Worm (Caenorhabditis elegans): ENCODE measurements around the gene pcm-1.

The pcm-1 gene

ce11 chrV:6000368-6000802 lies 36.7 kb upstream of the pcm-1 start:
- TF ChIP-seq B0336.3 (GFP tag; IDR thresholded peaks at IDR 0.05) (peak; percentile 93), ekl-4 (GFP tag; IDR thresholded peaks at IDR 0.05) (peak; percentile 82), dpl-1 (GFP tag; optimal IDR thresholded peaks at IDR 0.05) (no peak), gei-17 (GFP tag; optimal IDR thresholded peaks at IDR 0.05) (peak; percentile 36), ceh-91 (GFP tag; IDR thresholded peaks at IDR 0.05) (no peak), ceh-79 (tag; optimal IDR thresholded peaks at IDR 0.05) (no peak), lin-26 (GFP tag; IDR thresholded peaks at IDR 0.05) (peak; percentile 67; the same call in 1 of the 2 replicates), madf-3 (GFP tag; IDR thresholded peaks at IDR 0.05) (peak; percentile 83; the same call in 1 of the 2 replicates), die-1 (tag; optimal IDR thresholded peaks at IDR 0.05) (peak; percentile 62), nhr-80 (tag; optimal IDR thresholded peaks at IDR 0.05) (peak; percentile 97), F10E7.11 (tag; optimal IDR thresholded peaks at IDR 0.05) (no peak), F37B4.10 (GFP tag; IDR thresholded peaks at IDR 0.05) (peak; percentile 89; the same call in 1 of the 2 replicates), madf-6 (GFP tag; IDR thresholded peaks at IDR 0.05) (peak; percentile 43; the same call in 1 of the 2 replicates), nfyb-1 (GFP tag; IDR thresholded peaks at IDR 0.05) (peak; percentile 91), nfya-1 (tag; optimal IDR thresholded peaks at IDR 0.05; ENCODE audit: borderline replicate concordance, insufficient read depth) (no peak), ztf-18 (tag; optimal IDR thresholded peaks at IDR 0.05) (peak; percentile 64), cebp-2 (GFP tag; IDR thresholded peaks at IDR 0.05) (0 out of 2 replicates have a peak, but pooled peaks have one; percentile 73), tbp1 (GFP tag; optimal IDR thresholded peaks at IDR 0.05) (peak; percentile 64), rpc-1 (optimal IDR thresholded peaks at IDR 0.05) (no peak), rpc-1 (tag; optimal IDR thresholded peaks at IDR 0.05) (no peak), tbx-9 (tag; optimal IDR thresholded peaks at IDR 0.05; ENCODE audit: borderline replicate concordance) (no peak), rcor-1 (GFP tag; IDR thresholded peaks at IDR 0.05) (peak; percentile 37; the same call in 1 of the 2 replicates), Y67H2A.10 (GFP tag; conservative IDR thresholded peaks at IDR 0.05) (peak; percentile 40; the same call in 1 of the 2 replicates), F39B2.1 (GFP tag; IDR thresholded peaks at IDR 0.05) (no peak), pbrm-1 (GFP tag; IDR thresholded peaks at IDR 0.05) (peak; percentile 86), mcd-1 (GFP tag; IDR thresholded peaks at IDR 0.05) (peak; percentile 75), lin-54 (GFP tag; optimal IDR thresholded peaks at IDR 0.05) (peak; percentile 76), attf-3 (GFP tag; conservative IDR thresholded peaks at IDR 0.05) (peak; percentile 62), lin-40 (tag; optimal IDR thresholded peaks at IDR 0.05) (peak; percentile 95), zfh-2 (GFP tag; conservative IDR thresholded peaks at IDR 0.05) (peak; percentile 90), F57C9.4 (tag; optimal IDR thresholded peaks at IDR 0.05) (no peak), lir-1 (GFP tag; conservative IDR thresholded peaks at IDR 0.05) (peak; percentile 81), athp-1 (tag; optimal IDR thresholded peaks at IDR 0.05) (peak; percentile 69), bed-1 (GFP tag; IDR thresholded peaks at IDR 0.05) (no peak), ztf-22 (GFP tag; optimal IDR thresholded peaks at IDR 0.05) (peak; percentile 83), lag-1 (GFP tag; IDR thresholded peaks at IDR 0.05) (no peak), nhr-90 (tag; optimal IDR thresholded peaks at IDR 0.05) (peak; percentile 75), Y53G8AR.9 (GFP tag; conservative IDR thresholded peaks at IDR 0.05) (peak; percentile 74; the same call in 1 of the 2 replicates), F57A8.1 (GFP tag; optimal IDR thresholded peaks at IDR 0.05) (no peak), ztf-3 (GFP tag; optimal IDR thresholded peaks at IDR 0.05) (peak; percentile 27), cebp-1 (GFP tag; IDR thresholded peaks at IDR 0.05) (peak; percentile 26; the same call in 1 of the 2 replicates), cebp-1 (tag; optimal IDR thresholded peaks at IDR 0.05) (peak; percentile 91), ccch-3 (GFP tag; optimal IDR thresholded peaks at IDR 0.05) (no peak), lin-35 (GFP tag; optimal IDR thresholded peaks at IDR 0.05) (peak in 1 of 3 experiments; percentile 59), madf-10 (tag; optimal IDR thresholded peaks at IDR 0.05) (peak; percentile 93), chd-7 (tag; optimal IDR thresholded peaks at IDR 0.05) (peak; percentile 96), sdz-38 (tag; optimal IDR thresholded peaks at IDR 0.05) (no peak), hmg-1.2 (GFP tag; IDR thresholded peaks at IDR 0.05) (peak; percentile 95), akir-1 (GFP tag; optimal IDR thresholded peaks at IDR 0.05) (peak; percentile 13)

Measured in whole organism, young adult.